Worm (Caenorhabditis elegans): ENCODE measurements around the gene adm-2.

DNA sequence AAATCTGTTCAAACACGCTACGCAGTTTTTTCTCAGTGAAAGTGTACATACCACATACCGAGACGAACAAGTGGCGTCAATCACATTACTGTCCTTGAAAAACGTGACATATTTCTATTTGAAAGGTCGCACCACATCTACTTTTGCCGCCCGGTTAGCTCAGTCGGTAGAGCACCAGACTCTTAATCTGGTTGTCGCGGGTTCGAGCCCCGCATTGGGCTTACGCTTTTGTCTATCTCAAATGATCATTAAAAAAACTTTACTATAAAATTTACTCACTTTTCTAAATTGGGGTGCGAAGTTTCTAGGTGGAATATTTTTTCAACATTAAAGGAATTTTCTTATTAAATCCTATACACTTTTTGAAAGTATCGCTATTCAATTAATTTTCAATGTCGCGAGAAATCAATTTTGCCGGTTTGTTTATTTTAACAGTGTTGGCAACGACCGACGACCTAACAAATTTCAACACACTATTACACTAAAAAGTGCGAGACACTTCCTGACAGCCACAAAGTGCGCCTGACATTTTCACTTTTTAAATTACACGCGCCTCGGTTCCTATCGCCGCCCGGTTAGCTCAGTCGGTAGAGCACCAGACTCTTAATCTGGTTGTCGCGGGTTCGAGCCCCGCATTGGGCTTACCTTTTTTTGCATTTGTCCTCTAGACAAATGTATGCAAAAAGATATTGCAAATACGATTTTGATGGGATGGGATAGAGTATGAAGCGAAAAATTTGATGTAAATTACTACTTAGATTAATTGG is 42.6 kb downstream of the adm-2 start:
- TF ChIP-seq ref-1 (GFP tag; conservative IDR thresholded peaks at IDR 0.05), result peak; percentile 65
- no peak for TF ChIP-seq klf-2 (GFP tag; conservative IDR thresholded peaks at IDR 0.05)
- 0 out of 2 replicates have a peak, but pooled peaks have one; percentile 13 for TF ChIP-seq T22C8.4 (GFP tag; IDR thresholded peaks at IDR 0.05)
- TF ChIP-seq med-1 (GFP tag; optimal IDR thresholded peaks at IDR 0.05; ENCODE audit: insufficient read depth), result no peak
- 0 out of 2 replicates have a peak, but pooled peaks have one; percentile 27 for TF ChIP-seq ztf-29 (GFP tag; IDR thresholded peaks at IDR 0.05)

Data from whole organism, midembryonic.